Fruit fly (Drosophila melanogaster): Measurements from ENCODE around the gene CG11583.

CG11583 gene

DNA sequence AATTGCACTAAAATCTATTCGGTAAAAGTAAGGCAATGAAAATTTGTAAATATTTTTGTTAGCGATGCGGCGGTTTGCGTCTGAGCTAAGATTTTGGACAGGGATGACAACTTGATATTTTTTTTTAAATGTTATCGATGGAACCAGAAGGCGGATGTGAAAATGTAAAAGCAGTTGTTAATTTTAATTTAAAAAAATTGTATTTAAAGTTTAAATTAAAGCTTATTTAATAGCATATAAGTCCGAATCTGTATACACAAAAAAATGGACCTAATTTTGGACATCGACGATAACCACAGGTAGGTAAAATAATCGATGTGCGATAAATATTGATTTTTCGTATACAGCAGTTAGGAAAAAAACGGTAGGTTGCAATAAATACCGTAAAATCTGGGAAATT lies 20.2 kb downstream of the CG11583 start, which contains the start of the genes CG11586 and VhaM9.7-a (continued):
- peak; percentile 51 for TF ChIP-seq row (GFP tag; IDR thresholded peaks at IDR 0.05)
- no peak for TF ChIP-seq CG3163 (GFP tag; optimal IDR thresholded peaks at IDR 0.05)
- peak; percentile 100 for TF ChIP-seq onecut (GFP tag; IDR thresholded peaks at IDR 0.05)
- TF ChIP-seq CG12391 (tag; optimal IDR thresholded peaks at IDR 0.05), result peak; percentile 50
- peak; percentile 80 for TF ChIP-seq MBD-R2 (GFP tag; IDR thresholded peaks at IDR 0.05)
- TF ChIP-seq CG8290 (GFP tag; optimal IDR thresholded peaks at IDR 0.05), result peak; percentile 40
- no peak for TF ChIP-seq CG8290 (tag; optimal IDR thresholded peaks at IDR 0.05)
- TF ChIP-seq CG17612 (GFP tag; IDR thresholded peaks at IDR 0.05), result no peak
- TF ChIP-seq CG7271 (tag; optimal IDR thresholded peaks at IDR 0.05), result no peak
- TF ChIP-seq CG4404 (GFP tag; IDR thresholded peaks at IDR 0.05), result no peak
- TF ChIP-seq yki (optimal IDR thresholded peaks at IDR 0.05), result no peak
- no peak for TF ChIP-seq CG6791 (GFP tag; IDR thresholded peaks at IDR 0.05; ENCODE audit: partially characterized antibody)
- TF ChIP-seq Rfx (GFP tag; IDR thresholded peaks at IDR 0.05), result no peak
- peak; percentile 41 for TF ChIP-seq CG13624 (GFP tag; optimal IDR thresholded peaks at IDR 0.05)
- no peak for TF ChIP-seq sisA (GFP tag; IDR thresholded peaks at IDR 0.05)
- no peak for TF ChIP-seq H15 (GFP tag; IDR thresholded peaks at IDR 0.05)
- TF ChIP-seq CG14860 (GFP tag; IDR thresholded peaks at IDR 0.05; ENCODE audit: partially characterized antibody), result peak; percentile 71; the same call in 2 of the 3 replicates
- peak; percentile 55 for TF ChIP-seq phol (tag; optimal IDR thresholded peaks at IDR 0.05)
- TF ChIP-seq zf30C (GFP tag; optimal IDR thresholded peaks at IDR 0.05), result no peak
- TF ChIP-seq hb (GFP tag; IDR thresholded peaks at IDR 0.05; ENCODE audit: partially characterized antibody), result 0 out of 3 replicates have a peak, but pooled peaks have one; percentile 56
- no peak for TF ChIP-seq CG33557 (GFP tag; optimal IDR thresholded peaks at IDR 0.05)
- no peak for TF ChIP-seq CG9876 (GFP tag; optimal IDR thresholded peaks at IDR 0.05)
- no peak for TF ChIP-seq stc (GFP tag; IDR thresholded peaks at IDR 0.05)
- TF ChIP-seq sima (GFP tag; optimal IDR thresholded peaks at IDR 0.05), result no peak
- TF ChIP-seq PHDP (tag; optimal IDR thresholded peaks at IDR 0.05), result peak; percentile 15
- no peak for TF ChIP-seq dimm (GFP tag; IDR thresholded peaks at IDR 0.05)
- peak; percentile 13 for TF ChIP-seq CG31388 (GFP tag; optimal IDR thresholded peaks at IDR 0.05)
- peak; percentile 71 for TF ChIP-seq CG34224 (GFP tag; IDR thresholded peaks at IDR 0.05; ENCODE audit: partially characterized antibody)
- no peak for TF ChIP-seq az2 (GFP tag; optimal IDR thresholded peaks at IDR 0.05)
- no peak for TF ChIP-seq Asciz (GFP tag; optimal IDR thresholded peaks at IDR 0.05)
- no peak for TF ChIP-seq unpg (GFP tag; optimal IDR thresholded peaks at IDR 0.05)
- TF ChIP-seq CG18619 (GFP tag; optimal IDR thresholded peaks at IDR 0.05), result no peak
- no peak for TF ChIP-seq org-1 (GFP tag; optimal IDR thresholded peaks at IDR 0.05)
- TF ChIP-seq CG14965 (GFP tag; optimal IDR thresholded peaks at IDR 0.05; ENCODE audit: borderline replicate concordance), result no peak
- no peak for TF ChIP-seq CG13123 (GFP tag; optimal IDR thresholded peaks at IDR 0.05)
- TF ChIP-seq sqz (GFP tag; optimal IDR thresholded peaks at IDR 0.05), result peak; percentile 43
- TF ChIP-seq HHEX (GFP tag; optimal IDR thresholded peaks at IDR 0.05), result no peak
- no peak for TF ChIP-seq gcm (GFP tag; optimal IDR thresholded peaks at IDR 0.05)
- no peak for TF ChIP-seq bcd (GFP tag; optimal IDR thresholded peaks at IDR 0.05)
- TF ChIP-seq CG30403 (GFP tag; optimal IDR thresholded peaks at IDR 0.05), result peak; percentile 6
- TF ChIP-seq tup (GFP tag; optimal IDR thresholded peaks at IDR 0.05), result no peak
- TF ChIP-seq TFAM (GFP tag; optimal IDR thresholded peaks at IDR 0.05), result no peak
- no peak for TF ChIP-seq CG2199 (GFP tag; IDR thresholded peaks at IDR 0.05)
- TF ChIP-seq dmrt11E (tag; optimal IDR thresholded peaks at IDR 0.05), result peak; percentile 8
- TF ChIP-seq bab2 (GFP tag; optimal IDR thresholded peaks at IDR 0.05), result no peak
- TF ChIP-seq nau (GFP tag; optimal IDR thresholded peaks at IDR 0.05), result no peak
- TF ChIP-seq CG4282 (GFP tag; optimal IDR thresholded peaks at IDR 0.05), result no peak
- peak; percentile 8 for TF ChIP-seq ewg (GFP tag; optimal IDR thresholded peaks at IDR 0.05)
- no peak for TF ChIP-seq CG12744 (GFP tag; optimal IDR thresholded peaks at IDR 0.05)
- TF ChIP-seq cwo (GFP tag; optimal IDR thresholded peaks at IDR 0.05), result no peak
- TF ChIP-seq ab (GFP tag; optimal IDR thresholded peaks at IDR 0.05), result no peak
- TF ChIP-seq shn (GFP tag; optimal IDR thresholded peaks at IDR 0.05), result no peak
